Fruit fly (Drosophila melanogaster): ENCODE results near the gene Mst87F.
A peak's percentile ranks its signal among the peaks of the same experiment; 100 is the strongest.

Mst87F gene

DNA sequence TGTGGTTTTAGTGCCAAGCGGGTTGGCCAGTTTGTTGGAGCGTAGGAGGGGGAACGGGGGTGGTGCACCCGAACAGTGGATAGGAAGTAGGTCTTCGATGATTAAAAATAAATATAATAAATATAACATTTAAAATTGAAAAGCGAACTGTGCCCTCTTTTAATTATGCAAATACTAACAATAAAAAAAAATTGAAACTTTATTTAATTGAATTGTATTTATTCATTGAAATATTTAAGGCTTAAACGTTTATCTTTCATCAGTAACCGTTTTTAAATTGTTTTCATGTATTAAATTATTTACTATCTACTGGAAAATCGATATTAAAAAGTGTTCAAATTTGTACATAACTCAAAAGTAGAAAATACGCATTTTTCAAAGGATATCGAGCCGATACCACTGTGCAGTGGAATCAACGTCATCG is 47.6 kb upstream of the Mst87F start:
- TF ChIP-seq CG18262 (tag; optimal IDR thresholded peaks at IDR 0.05), result peak; percentile 13
- TF ChIP-seq CG3838 (GFP tag; optimal IDR thresholded peaks at IDR 0.05), result no peak
- TF ChIP-seq zfh2 (GFP tag; optimal IDR thresholded peaks at IDR 0.05), result no peak
- no peak for TF ChIP-seq Kr (GFP tag; optimal IDR thresholded peaks at IDR 0.05)

DNA sequence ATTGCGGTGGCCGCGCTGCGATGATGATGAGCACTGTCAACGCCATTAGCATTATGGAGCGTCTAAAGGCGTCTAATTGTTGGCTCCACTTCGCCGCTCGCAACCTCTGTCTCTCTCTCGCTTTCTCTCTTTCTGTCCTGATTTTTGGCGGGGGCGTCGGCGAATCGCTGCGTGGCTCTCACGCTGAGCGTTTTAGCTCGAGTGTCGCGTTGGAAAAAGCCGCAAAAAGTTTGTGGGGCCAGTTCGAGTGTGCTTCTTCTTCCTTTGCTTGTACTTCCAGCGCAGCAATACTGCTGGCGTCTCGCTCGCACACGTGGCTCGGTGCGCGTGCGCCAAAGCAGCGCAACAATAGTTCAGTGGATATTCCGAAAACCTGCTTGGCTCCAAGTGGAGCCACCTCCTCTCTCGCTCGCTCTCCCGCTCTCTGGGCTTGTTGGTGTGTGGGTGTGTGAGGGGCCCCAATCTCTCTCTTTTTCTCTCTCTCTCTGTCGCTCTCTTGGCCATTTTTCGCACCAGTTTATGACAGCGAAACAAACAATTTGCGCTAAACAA is 47.1 kb upstream of the Mst87F start, which contains the start of gene E5:
E5 (minus strand) TSS at position 51 of the 552 bp plus-strand sequence.
- TF ChIP-seq Ssrp (tag; optimal IDR thresholded peaks at IDR 0.05) (no peak), Poxn (GFP tag; IDR thresholded peaks at IDR 0.05) (no peak), vvl (GFP tag; IDR thresholded peaks at IDR 0.05) (peak; percentile 67), kni (GFP tag; optimal IDR thresholded peaks at IDR 0.05) (peak; percentile 11), CG1024 (GFP tag; IDR thresholded peaks at IDR 0.05) (no peak), HmgD (GFP tag; optimal IDR thresholded peaks at IDR 0.05) (peak; percentile 19), nmo (GFP tag; optimal IDR thresholded peaks at IDR 0.05) (peak; percentile 3), CG1832 (GFP tag; optimal IDR thresholded peaks at IDR 0.05) (peak; percentile 98), ssp (GFP tag; IDR thresholded peaks at IDR 0.05) (no peak), run (tag; optimal IDR thresholded peaks at IDR 0.05) (no peak), ase (GFP tag; IDR thresholded peaks at IDR 0.05) (no peak), sr (GFP tag; IDR thresholded peaks at IDR 0.05) (peak; percentile 90), CG9932 (GFP tag; IDR thresholded peaks at IDR 0.05) (no peak), CG17385 (GFP tag; optimal IDR thresholded peaks at IDR 0.05) (peak; percentile 95), CG6683 (GFP tag; optimal IDR thresholded peaks at IDR 0.05) (no peak), CG11723 (GFP tag; optimal IDR thresholded peaks at IDR 0.05) (no peak), CG8089 (GFP tag; optimal IDR thresholded peaks at IDR 0.05) (no peak), CG9817 (tag; optimal IDR thresholded peaks at IDR 0.05) (no peak), CG17912 (GFP tag; optimal IDR thresholded peaks at IDR 0.05) (no peak), prd (optimal IDR thresholded peaks at IDR 0.05) (no peak), prd (GFP tag; IDR thresholded peaks at IDR 0.05) (0 out of 3 replicates have a peak, but pooled peaks have one; percentile 15), Trl (optimal IDR thresholded peaks at IDR 0.05) (peak; percentile 92 to 93), Trl (GFP tag; optimal IDR thresholded peaks at IDR 0.05) (peak; percentile 43), Mes4 (GFP tag; optimal IDR thresholded peaks at IDR 0.05) (peak; percentile 11), CG14965 (GFP tag; optimal IDR thresholded peaks at IDR 0.05; ENCODE audit: borderline replicate concordance) (no peak), CG8478 (optimal IDR thresholded peaks at IDR 0.05) (peak; percentile 93), hkb (optimal IDR thresholded peaks at IDR 0.05) (no peak), hkb (GFP tag; IDR thresholded peaks at IDR 0.05) (peak; percentile 25; the same call in 1 of the 2 replicates), CG18262 (tag; optimal IDR thresholded peaks at IDR 0.05) (no peak), kay (GFP tag; optimal IDR thresholded peaks at IDR 0.05) (no peak), Hand (GFP tag; optimal IDR thresholded peaks at IDR 0.05) (no peak), CG12391 (tag; optimal IDR thresholded peaks at IDR 0.05) (no peak), seq (GFP tag; IDR thresholded peaks at IDR 0.05) (peak; percentile 30; the same call in 1 of the 2 replicates), cg (GFP tag; optimal IDR thresholded peaks at IDR 0.05) (peak; percentile 74), CG15601 (tag; optimal IDR thresholded peaks at IDR 0.05) (no peak), NC2β (GFP tag; optimal IDR thresholded peaks at IDR 0.05) (no peak), CG14667 (GFP tag; IDR thresholded peaks at IDR 0.05) (no peak), jing (GFP tag; optimal IDR thresholded peaks at IDR 0.05) (peak; percentile 49), yki (optimal IDR thresholded peaks at IDR 0.05) (peak; percentile 77), tna (GFP tag; IDR thresholded peaks at IDR 0.05; ENCODE audit: partially characterized antibody) (peak; percentile 35; the same call in 1 of the 2 replicates), crol (GFP tag; IDR thresholded peaks at IDR 0.05) (peak; percentile 77), wek (GFP tag; optimal IDR thresholded peaks at IDR 0.05) (no peak), CoRest (tag; optimal IDR thresholded peaks at IDR 0.05) (peak; percentile 58), CG6765 (GFP tag; optimal IDR thresholded peaks at IDR 0.05) (no peak), ato (GFP tag; IDR thresholded peaks at IDR 0.05; ENCODE audit: partially characterized antibody) (0 out of 2 replicates have a peak, but pooled peaks have one; percentile 27), abd-A (tag; optimal IDR thresholded peaks at IDR 0.05) (peak; percentile 69), B-H2 (GFP tag; optimal IDR thresholded peaks at IDR 0.05) (no peak)
